Worm (Caenorhabditis elegans) whole organism, L2 larva: Measurements from ENCODE around the gene C45G9.15.

ENCODE experiments used
- aly-2 ChIP-seq: fragments of 150-350 bp; optimal IDR thresholded peaks from 2 replicates; lab custom pipeline; 2014; ENCODE audit warnings: missing biosample characterization, missing genetic modification characterization
- lin-11 ChIP-seq: fragments of 150-350 bp; sonication (generic microtip); optimal IDR thresholded peaks from 2 replicates; lab custom pipeline; 2014; ENCODE audit warnings: missing biosample characterization, missing genetic modification characterization, inconsistent platforms, mixed read lengths
- nhr-12 ChIP-seq: fragments of 150-350 bp; optimal IDR thresholded peaks from 2 replicates; lab custom pipeline; 2014; ENCODE audit warnings: missing biosample characterization, missing genetic modification characterization
- snpc-4 ChIP-seq: fragments of 150-350 bp; optimal IDR thresholded peaks from 2 replicates; lab custom pipeline; 2014; ENCODE audit warnings: missing biosample characterization, missing genetic modification characterization

ce11 chrIII:5047175-5047574 is 4.7 kb downstream of the C45G9.15 start, which contains the start of gene txbp-3:
- TF ChIP-seq nhr-12, result no peak
- TF ChIP-seq snpc-4 (tag; lab: Kevin White, UChicago), result peak; percentile 5
- no peak for TF ChIP-seq aly-2 (tag; lab: Kevin White, UChicago)
- TF ChIP-seq lin-11, result no peak
